Worm (Caenorhabditis elegans) whole organism, L4/young adult: ENCODE results near the gene T28B11.1.
A peak's percentile ranks its signal among the peaks of the same experiment; 100 is the strongest.

Experiments
- W03F9.2 ChIP-seq: fragments of 150-350 bp; optimal IDR thresholded peaks from 2 replicates; lab custom pipeline; 2014; ENCODE audit warnings: missing biosample characterization, missing genetic modification characterization
- dao-5 ChIP-seq: sonication (generic microtip); optimal IDR thresholded peaks from 2 replicates; lab custom pipeline; 2016; ENCODE audit warnings: missing genotype, missing genetic modification characterization, moderate library complexity, missing compliant biosample characterization
- him-1 ChIP-seq: sonication (generic microtip); optimal IDR thresholded peaks from 2 replicates; lab custom pipeline; 2016; ENCODE audit warnings: missing genotype, missing genetic modification reagents, missing genetic modification characterization, missing compliant biosample characterization

The T28B11.1 gene

ce11 chrV:10747263-10747951 is 15.2 kb upstream of the T28B11.1 start, which contains the start of the genes selt-1.2 and F28H7.2:
selt-1.2 (minus strand) TSS chrV:10747363.
F28H7.2 (plus strand) TSS chrV:10747901.
- TF ChIP-seq W03F9.2 (tag; lab: Kevin White, UChicago), result no peak
- TF ChIP-seq him-1 (tag; lab: Kevin White, UChicago), result no peak
- no peak for TF ChIP-seq dao-5 (tag; lab: Kevin White, UChicago)

- TF ChIP-seq dao-5 (tag; lab: Kevin White, UChicago) (no peak), W03F9.2 (tag; lab: Kevin White, UChicago) (no peak), him-1 (tag; lab: Kevin White, UChicago) (no peak)
These were observed 12.8 kb upstream of the T28B11.1 start, which contains the start of gene srj-21 for ce11 chrV:10745034-10745433. srj-21 (plus strand) TSS chrV:10745334.

- TF ChIP-seq dao-5 (tag; lab: Kevin White, UChicago), result no peak
These were observed 11.4 kb upstream of the T28B11.1 start, which contains the start of gene srj-22 for ce11 chrV:10743649-10744048. srj-22 (minus strand) TSS chrV:10743749.

- TF ChIP-seq him-1 (tag; lab: Kevin White, UChicago) (no peak), dao-5 (tag; lab: Kevin White, UChicago) (no peak), W03F9.2 (tag; lab: Kevin White, UChicago) (no peak)
These were observed 9.1 kb upstream of the T28B11.1 start, which contains the start of gene ZC302.3 for ce11 chrV:10741357-10741756. ZC302.3 (minus strand) TSS chrV:10741457.

ce11 chrV:10736756-10737155 is 4.5 kb upstream of the T28B11.1 start, which contains the start of the genes mre-11 and wdr-5.3:
mre-11 (minus strand) TSS chrV:10736868.
wdr-5.3 (plus strand) TSS chrV:10737116.
- TF ChIP-seq dao-5 (tag; lab: Kevin White, UChicago) (no peak), W03F9.2 (tag; lab: Kevin White, UChicago) (peak; percentile 86), him-1 (tag; lab: Kevin White, UChicago) (peak; percentile 22)

ce11 chrV:10730824-10731416 is 1.3 kb downstream of the T28B11.1 start:
- TF ChIP-seq dao-5 (tag; lab: Kevin White, UChicago) (no peak), him-1 (tag; lab: Kevin White, UChicago) (no peak), W03F9.2 (tag; lab: Kevin White, UChicago) (no peak)

- TF ChIP-seq dao-5 (tag; lab: Kevin White, UChicago) (no peak), W03F9.2 (tag; lab: Kevin White, UChicago) (no peak), him-1 (tag; lab: Kevin White, UChicago) (no peak)
These were observed 2.7 kb downstream of the T28B11.1 start for ce11 chrV:10729456-10729904.

- TF ChIP-seq him-1 (tag; lab: Kevin White, UChicago), result no peak
- TF ChIP-seq W03F9.2 (tag; lab: Kevin White, UChicago), result no peak
- TF ChIP-seq dao-5 (tag; lab: Kevin White, UChicago), result no peak
These were observed 4.6 kb downstream of the T28B11.1 start for ce11 chrV:10727651-10728050.

ce11 chrV:10726691-10727090 is 5.5 kb downstream of the T28B11.1 start:
- TF ChIP-seq W03F9.2 (tag; lab: Kevin White, UChicago) (no peak), dao-5 (tag; lab: Kevin White, UChicago) (no peak), him-1 (tag; lab: Kevin White, UChicago) (no peak)

- no peak for TF ChIP-seq him-1 (tag; lab: Kevin White, UChicago)
- TF ChIP-seq dao-5 (tag; lab: Kevin White, UChicago), result no peak
- TF ChIP-seq W03F9.2 (tag; lab: Kevin White, UChicago), result no peak
These were observed 6.7 kb downstream of the T28B11.1 start for ce11 chrV:10725424-10725951.

ce11 chrV:10724472-10724871 is 7.8 kb downstream of the T28B11.1 start:
- TF ChIP-seq W03F9.2 (tag; lab: Kevin White, UChicago), result no peak
- TF ChIP-seq dao-5 (tag; lab: Kevin White, UChicago), result no peak
- TF ChIP-seq him-1 (tag; lab: Kevin White, UChicago), result no peak

ce11 chrV:10723583-10723982 is 8.6 kb downstream of the T28B11.1 start:
- TF ChIP-seq W03F9.2 (tag; lab: Kevin White, UChicago) (no peak), him-1 (tag; lab: Kevin White, UChicago) (no peak), dao-5 (tag; lab: Kevin White, UChicago) (no peak)

ce11 chrV:10723181-10723580 is 9.0 kb downstream of the T28B11.1 start:
- TF ChIP-seq W03F9.2 (tag; lab: Kevin White, UChicago) (no peak), him-1 (tag; lab: Kevin White, UChicago) (no peak), dao-5 (tag; lab: Kevin White, UChicago) (no peak)
